Fruit fly (Drosophila melanogaster) whole organism, wandering third instar larva: Measurements from ENCODE around the gene CG5103.
A peak's percentile ranks its signal among the peaks of the same experiment; 100 is the strongest.

Source experiments
- Abd-B ChIP-seq: fragments of >200 bp; optimal IDR thresholded peaks from 2 replicates; lab custom pipeline; 2017; ENCODE audit warnings: missing biosample characterization, missing genetic modification characterization
- CG32264 ChIP-seq: fragments of 200-800 bp; sonication (Bioruptor generic); optimal IDR thresholded peaks from 2 replicates; lab custom pipeline; 2016; ENCODE audit warnings: missing biosample characterization, missing genetic modification characterization
- CrebA ChIP-seq: fragments of 200-800 bp; sonication (Bioruptor generic); optimal IDR thresholded peaks from 2 replicates; lab custom pipeline; 2016; ENCODE audit warnings: missing biosample characterization, mild to moderate bottlenecking, missing genetic modification characterization, borderline replicate concordance
- Dif ChIP-seq: fragments of 200-275, 200-300 bp; sonication (Bioruptor generic); optimal IDR thresholded peaks from 2 replicates; lab custom pipeline; 2018; ENCODE audit warnings: missing biosample characterization, missing genetic modification characterization; ENCODE audit not compliant: partially characterized antibody
- HLH106 ChIP-seq: fragments of 200-800 bp; optimal IDR thresholded peaks from 3 replicates; lab custom pipeline; 2019; ENCODE audit warnings: missing biosample characterization, mild to moderate bottlenecking, missing genetic modification characterization, moderate library complexity
- Hnf4 ChIP-seq: fragments of 200-800 bp; sonication (Bioruptor generic); optimal IDR thresholded peaks from 2 replicates; lab custom pipeline; 2016; ENCODE audit warnings: missing biosample characterization, mild to moderate bottlenecking, missing genetic modification characterization
- Hr78 ChIP-seq: fragments of >200 bp; optimal IDR thresholded peaks from 2 replicates; lab custom pipeline; 2017; ENCODE audit warnings: missing biosample characterization, missing genetic modification characterization
- Jra ChIP-seq: sonication (Bioruptor generic); optimal IDR thresholded peaks from 2 replicates; lab custom pipeline; 2016; ENCODE audit warnings: missing biosample characterization, missing genetic modification characterization
- Mio ChIP-seq: sonication (Bioruptor generic); optimal IDR thresholded peaks from 2 replicates; lab custom pipeline; 2016; ENCODE audit warnings: missing biosample characterization, missing genetic modification characterization
- Myc ChIP-seq: fragments of >200 bp; optimal IDR thresholded peaks from 2 replicates; lab custom pipeline; 2017
- N ChIP-seq: fragments of >200 bp; optimal IDR thresholded peaks from 2 replicates; lab custom pipeline; 2018; ENCODE audit warnings: missing biosample characterization, missing external identifiers, missing genetic modification characterization
- OdsH ChIP-seq: fragments of 200-800 bp; sonication (Bioruptor generic); optimal IDR thresholded peaks from 2 replicates; lab custom pipeline; 2016; ENCODE audit warnings: missing biosample characterization, mild to moderate bottlenecking, missing genetic modification characterization
- Rel ChIP-seq, 2 experiments: fragments of 200-800 bp; sonication (Bioruptor generic) in 1 of 2; optimal IDR thresholded peaks; 2 replicates in 1 of 2; 3 replicates in 1 of 2; lab custom pipeline; 2016 to 2019; ENCODE audit warnings: mild to moderate bottlenecking in 2 of 2, missing biosample characterization in 2 of 2, missing genetic modification characterization in 2 of 2, moderate library complexity in 1 of 2
- Sp1 ChIP-seq: fragments of 200-800 bp; sonication (Bioruptor generic); optimal IDR thresholded peaks from 3 replicates; lab custom pipeline; 2019; ENCODE audit warnings: missing biosample characterization, mild to moderate bottlenecking, missing genetic modification characterization, moderate library complexity
- Vsx2 ChIP-seq: fragments of 200-300, 225-300 bp; sonication (Bioruptor generic); optimal IDR thresholded peaks from 2 replicates; lab custom pipeline; 2018; ENCODE audit warnings: missing biosample characterization, missing genetic modification characterization; ENCODE audit not compliant: partially characterized antibody
- br ChIP-seq: fragments of 200-800 bp; sonication (Bioruptor generic); optimal IDR thresholded peaks from 2 replicates; lab custom pipeline; 2016; ENCODE audit warnings: missing biosample characterization, missing genetic modification characterization
- brk ChIP-seq: fragments of 200-800 bp; sonication (Bioruptor generic); optimal IDR thresholded peaks from 2 replicates; lab custom pipeline; 2016; ENCODE audit warnings: missing biosample characterization, mild to moderate bottlenecking, missing genetic modification characterization
- dmrt93B ChIP-seq: fragments of 200-800 bp; sonication (Bioruptor generic); optimal IDR thresholded peaks from 2 replicates; lab custom pipeline; 2018; ENCODE audit warnings: missing biosample characterization, mild to moderate bottlenecking, missing genetic modification characterization
- dsf ChIP-seq: sonication (Bioruptor generic); optimal IDR thresholded peaks from 2 replicates; lab custom pipeline; 2016; ENCODE audit warnings: missing biosample characterization, missing genetic modification characterization, borderline replicate concordance
- ey ChIP-seq: fragments of 200-800 bp; sonication (Bioruptor generic); optimal IDR thresholded peaks from 2 replicates; lab custom pipeline; 2016; ENCODE audit warnings: missing biosample characterization, missing genetic modification characterization
- foxo ChIP-seq, 2 experiments: fragments of 200-800 bp; sonication (Bioruptor generic); optimal IDR thresholded peaks; 2 replicates in 1 of 2; 3 replicates in 1 of 2; lab custom pipeline; 2016 to 2017; ENCODE audit warnings: missing biosample characterization in 2 of 2, missing genetic modification characterization in 2 of 2
- fru ChIP-seq: fragments of 200-800 bp; sonication (Bioruptor generic); optimal IDR thresholded peaks from 3 replicates; lab custom pipeline; 2016; ENCODE audit warnings: missing biosample characterization, mild to moderate bottlenecking, missing genetic modification characterization
- h ChIP-seq: fragments of 200-800 bp; sonication (Bioruptor generic); optimal IDR thresholded peaks from 3 replicates; lab custom pipeline; 2016; ENCODE audit warnings: missing biosample characterization, mild to moderate bottlenecking, missing genetic modification characterization
- jim ChIP-seq: fragments of 175-275, 200-325 bp; sonication (Bioruptor generic); optimal IDR thresholded peaks from 2 replicates; lab custom pipeline; 2016; ENCODE audit warnings: missing biosample characterization, mild to moderate bottlenecking, missing genetic modification characterization
- psq ChIP-seq: fragments of 200-800 bp; sonication (Bioruptor generic); optimal IDR thresholded peaks from 3 replicates; lab custom pipeline; 2017; ENCODE audit warnings: missing biosample characterization, mild to moderate bottlenecking, missing genetic modification characterization, moderate library complexity
- rgr ChIP-seq: fragments of 200-800 bp; sonication (Bioruptor generic); optimal IDR thresholded peaks from 3 replicates; lab custom pipeline; 2016; ENCODE audit warnings: missing biosample characterization, mild to moderate bottlenecking, missing genetic modification characterization
- sv ChIP-seq: fragments of 200-800 bp; sonication (Bioruptor generic); optimal IDR thresholded peaks from 3 replicates; lab custom pipeline; 2016; ENCODE audit warnings: missing biosample characterization, missing genetic modification characterization
- usp ChIP-seq: fragments of >200 bp; optimal IDR thresholded peaks from 2 replicates; lab custom pipeline; 2017; ENCODE audit warnings: missing biosample characterization, missing genetic modification characterization
- woc ChIP-seq: sonication (Bioruptor generic); optimal IDR thresholded peaks from 2 replicates; lab custom pipeline; 2016; ENCODE audit warnings: missing biosample characterization, mild to moderate bottlenecking, missing genetic modification characterization

The CG5103 gene

dm6 chr3L:18273121-18273520 lies 20.9 kb downstream of the CG5103 start:
- no peak for TF ChIP-seq dmrt93B (GFP tag; lab: Kevin White, UChicago)
- TF ChIP-seq dsf (GFP tag; lab: Kevin White, UChicago), result no peak
- TF ChIP-seq Myc, result no peak
- TF ChIP-seq jim (GFP tag; lab: Kevin White, UChicago), result no peak
- TF ChIP-seq Vsx2 (GFP tag; lab: Kevin White, UChicago), result no peak
- no peak for TF ChIP-seq Abd-B (GFP tag; lab: Kevin White, UChicago)
- no peak for TF ChIP-seq woc
- TF ChIP-seq OdsH (GFP tag; lab: Kevin White, UChicago), result no peak
- no peak for TF ChIP-seq Dif (GFP tag; lab: Kevin White, UChicago)
- no peak for TF ChIP-seq Rel (GFP tag; optimal IDR thresholded peaks at IDR 0.05; lab: Kevin White, UChicago)
- TF ChIP-seq Rel (tag; optimal IDR thresholded peaks at IDR 0.05; lab: Kevin White, UChicago), result no peak

dm6 chr3L:18272321-18273054 lies 21.6 kb downstream of the CG5103 start:
- TF ChIP-seq Jra (GFP tag; lab: Kevin White, UChicago) (no peak), fru (GFP tag; lab: Kevin White, UChicago) (peak; percentile 47), foxo (GFP tag; optimal IDR thresholded peaks at IDR 0.05; lab: Kevin White, UChicago) (peak in 1 of 2 experiments; percentile 34), rgr (GFP tag; lab: Kevin White, UChicago) (no peak), HLH106 (tag; lab: Kevin White, UChicago) (peak; percentile 47), Sp1 (no peak), woc (peak; percentile 33), ey (GFP tag; lab: Kevin White, UChicago) (peak; percentile 8), Vsx2 (GFP tag; lab: Kevin White, UChicago) (no peak), psq (GFP tag; lab: Kevin White, UChicago) (no peak), Hnf4 (GFP tag; lab: Kevin White, UChicago) (no peak), Abd-B (GFP tag; lab: Kevin White, UChicago) (no peak), h (GFP tag; lab: Kevin White, UChicago) (peak; percentile 46)

dm6 chr3L:18270895-18271294 lies 23.2 kb downstream of the CG5103 start:
- TF ChIP-seq Jra (GFP tag; lab: Kevin White, UChicago) (no peak), Abd-B (GFP tag; lab: Kevin White, UChicago) (no peak), Myc (no peak), br (GFP tag; lab: Kevin White, UChicago) (no peak), dmrt93B (GFP tag; lab: Kevin White, UChicago) (no peak), OdsH (GFP tag; lab: Kevin White, UChicago) (no peak), Hnf4 (GFP tag; lab: Kevin White, UChicago) (no peak), CG32264 (GFP tag; lab: Kevin White, UChicago) (no peak), fru (GFP tag; lab: Kevin White, UChicago) (no peak)

dm6 chr3L:18268070-18268626 lies 25.9 kb downstream of the CG5103 start:
- TF ChIP-seq psq (GFP tag; lab: Kevin White, UChicago) (no peak), CrebA (GFP tag; lab: Kevin White, UChicago) (no peak), Dif (GFP tag; lab: Kevin White, UChicago) (no peak), woc (no peak), ey (GFP tag; lab: Kevin White, UChicago) (no peak), HLH106 (tag; lab: Kevin White, UChicago) (no peak), N (GFP tag; lab: Kevin White, UChicago) (no peak), usp (no peak), Mio (GFP tag; lab: Kevin White, UChicago) (no peak), Hr78 (GFP tag; lab: Kevin White, UChicago) (no peak), rgr (GFP tag; lab: Kevin White, UChicago) (no peak), CG32264 (GFP tag; lab: Kevin White, UChicago) (no peak), brk (GFP tag; lab: Kevin White, UChicago) (no peak), foxo (GFP tag; optimal IDR thresholded peaks at IDR 0.05; lab: Kevin White, UChicago) (no peak), Jra (GFP tag; lab: Kevin White, UChicago) (no peak), sv (GFP tag; lab: Kevin White, UChicago) (no peak), jim (GFP tag; lab: Kevin White, UChicago) (no peak), Myc (no peak)
